Fruit fly (Drosophila melanogaster): ENCODE data around the gene Taf1.

Taf1 gene

DNA sequence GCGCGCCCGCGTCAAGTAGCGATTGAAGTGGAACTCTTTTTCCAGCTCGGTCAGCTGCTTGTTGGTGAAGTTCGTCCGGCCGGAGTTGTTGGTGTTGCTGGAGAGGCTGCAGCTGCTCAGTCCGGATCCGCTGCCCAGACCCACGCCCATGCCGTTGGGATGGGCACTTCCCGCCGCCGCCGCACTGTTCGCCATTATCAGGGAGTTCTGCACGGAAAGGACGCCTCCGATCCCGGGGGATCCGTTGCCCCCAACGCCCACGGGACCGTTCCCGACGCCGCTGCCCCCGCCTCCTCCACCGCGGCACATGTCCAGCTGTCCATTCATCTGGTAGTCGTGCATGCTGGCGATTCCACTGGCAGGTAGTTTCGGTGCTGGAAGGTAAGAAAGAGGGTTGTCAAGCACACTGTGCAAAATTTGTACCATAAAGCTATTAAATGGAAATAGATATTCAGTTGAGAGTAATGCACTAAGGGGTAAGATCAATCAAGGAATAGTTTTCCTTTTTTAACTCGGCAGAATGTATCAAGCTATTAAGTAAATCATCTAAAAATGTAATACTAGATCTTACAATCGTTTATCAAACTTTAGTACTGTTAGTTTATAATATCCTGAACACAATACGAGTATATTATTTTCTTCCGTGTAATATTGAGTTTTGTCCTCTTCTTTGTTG lies 16.1 kb downstream of the Taf1 start (continued):
- TF ChIP-seq org-1 (GFP tag; optimal IDR thresholded peaks at IDR 0.05) (no peak), CG4730 (GFP tag; IDR thresholded peaks at IDR 0.05) (no peak), Scr (GFP tag; IDR thresholded peaks at IDR 0.05; ENCODE audit: partially characterized antibody) (no peak), CG17568 (GFP tag; optimal IDR thresholded peaks at IDR 0.05) (no peak), CG12942 (GFP tag; optimal IDR thresholded peaks at IDR 0.05) (no peak), CG33557 (GFP tag; optimal IDR thresholded peaks at IDR 0.05) (no peak), zen (tag; optimal IDR thresholded peaks at IDR 0.05) (peak; percentile 45), CG7357 (GFP tag; IDR thresholded peaks at IDR 0.05) (no peak), CG3281 (GFP tag; optimal IDR thresholded peaks at IDR 0.05) (no peak), Myb (GFP tag; optimal IDR thresholded peaks at IDR 0.05) (no peak), CG3726 (GFP tag; IDR thresholded peaks at IDR 0.05) (no peak), abd-A (tag; optimal IDR thresholded peaks at IDR 0.05) (no peak), nom (GFP tag; optimal IDR thresholded peaks at IDR 0.05) (no peak), B-H1 (GFP tag; IDR thresholded peaks at IDR 0.05) (no peak), CG17359 (tag; optimal IDR thresholded peaks at IDR 0.05) (no peak), cato (GFP tag; optimal IDR thresholded peaks at IDR 0.05; ENCODE audit: borderline replicate concordance) (no peak), ro (GFP tag; IDR thresholded peaks at IDR 0.05) (no peak), CG16863 (GFP tag; optimal IDR thresholded peaks at IDR 0.05) (no peak), CG6854 (GFP tag; optimal IDR thresholded peaks at IDR 0.05) (no peak), slbo (GFP tag; IDR thresholded peaks at IDR 0.05) (no peak), CG13775 (GFP tag; optimal IDR thresholded peaks at IDR 0.05) (no peak), CG14860 (GFP tag; IDR thresholded peaks at IDR 0.05; ENCODE audit: partially characterized antibody) (no peak), CG12744 (GFP tag; optimal IDR thresholded peaks at IDR 0.05) (no peak), stc (GFP tag; IDR thresholded peaks at IDR 0.05) (no peak), ash1 (GFP tag; optimal IDR thresholded peaks at IDR 0.05) (no peak), dmrt99B (tag; optimal IDR thresholded peaks at IDR 0.05) (no peak), chn (GFP tag; optimal IDR thresholded peaks at IDR 0.05) (no peak), otp (GFP tag; IDR thresholded peaks at IDR 0.05) (no peak), Hsf (GFP tag; optimal IDR thresholded peaks at IDR 0.05) (no peak), Doc3 (GFP tag; IDR thresholded peaks at IDR 0.05; ENCODE audit: partially characterized antibody) (no peak), her (GFP tag; optimal IDR thresholded peaks at IDR 0.05) (no peak), CG11560 (tag; IDR thresholded peaks at IDR 0.05) (no peak), CG7271 (tag; optimal IDR thresholded peaks at IDR 0.05) (no peak), CG6683 (GFP tag; optimal IDR thresholded peaks at IDR 0.05) (no peak), MBD-R2 (GFP tag; IDR thresholded peaks at IDR 0.05) (no peak), CG17912 (GFP tag; optimal IDR thresholded peaks at IDR 0.05) (no peak), br (optimal IDR thresholded peaks at IDR 0.05) (no peak), CG9727 (GFP tag; optimal IDR thresholded peaks at IDR 0.05) (peak; percentile 35), pan (optimal IDR thresholded peaks at IDR 0.05) (no peak), pan (GFP tag; optimal IDR thresholded peaks at IDR 0.05 in 1 of 2, IDR thresholded peaks at IDR 0.05 in 1 of 2) (no peak), CG2889 (GFP tag; IDR thresholded peaks at IDR 0.05) (peak; percentile 18; the same call in 1 of the 3 replicates), PHDP (tag; optimal IDR thresholded peaks at IDR 0.05) (no peak), D (optimal IDR thresholded peaks at IDR 0.05) (no peak), D (GFP tag; optimal IDR thresholded peaks at IDR 0.05) (no peak), nau (GFP tag; optimal IDR thresholded peaks at IDR 0.05) (no peak), ara (GFP tag; IDR thresholded peaks at IDR 0.05) (no peak), CG3065 (GFP tag; optimal IDR thresholded peaks at IDR 0.05) (no peak), Tbp (GFP tag; optimal IDR thresholded peaks at IDR 0.05) (no peak), CG1647 (GFP tag; optimal IDR thresholded peaks at IDR 0.05) (no peak), CG17829 (tag; optimal IDR thresholded peaks at IDR 0.05) (peak; percentile 9), dmrt11E (tag; optimal IDR thresholded peaks at IDR 0.05) (peak; percentile 51), lbe (GFP tag; optimal IDR thresholded peaks at IDR 0.05) (no peak)

Measured in whole organism, embryonic.